Fruit fly (Drosophila melanogaster) whole organism, embryonic: ENCODE results near the gene Hph.

Experiments
- Antp ChIP-seq: fragments of 200-800 bp; sonication (Bioruptor generic); optimal IDR thresholded peaks from 3 replicates; lab custom pipeline; 2016; ENCODE audit warnings: missing biosample characterization, missing genetic modification characterization
- BEAF-32 ChIP-seq: fragments of 200-800 bp; sonication (Bioruptor generic); optimal IDR thresholded peaks from 3 replicates; lab custom pipeline; 2017; ENCODE audit warnings: missing biosample characterization, missing genetic modification characterization, mild to moderate bottlenecking, moderate library complexity, missing genetic modification reagents
- CG1024 ChIP-seq: fragments of 200-800 bp; sonication (Bioruptor generic); IDR thresholded peaks from 2 replicates; pipeline ENCODE4 v1.3.6; 2022; ENCODE audit warnings: missing biosample characterization, missing genetic modification characterization
- CG11723 ChIP-seq: fragments of 200-800 bp; sonication (Bioruptor generic); optimal IDR thresholded peaks from 2 replicates; lab custom pipeline; 2017; ENCODE audit warnings: missing biosample characterization, mild to moderate bottlenecking, missing genetic modification characterization
- CG12236 ChIP-seq: fragments of 200-800 bp; sonication (Bioruptor generic); optimal IDR thresholded peaks from 2 replicates; lab custom pipeline; 2016; ENCODE audit warnings: missing biosample characterization, missing genetic modification characterization
- CG13123 ChIP-seq: fragments of 200-800 bp; sonication (Bioruptor generic); optimal IDR thresholded peaks from 2 replicates; lab custom pipeline; 2016; ENCODE audit warnings: missing biosample characterization, missing genetic modification characterization
- CG14014 ChIP-seq: fragments of 200-800 bp; sonication (Bioruptor generic); IDR thresholded peaks from 2 replicates; pipeline ENCODE4 v1.3.6; 2022; ENCODE audit warnings: missing biosample characterization, missing genetic modification characterization
- CG14710 ChIP-seq: fragments of 200-800 bp; sonication (Bioruptor generic); optimal IDR thresholded peaks from 3 replicates; lab custom pipeline; 2019; ENCODE audit warnings: missing biosample characterization, mild to moderate bottlenecking, missing genetic modification characterization, moderate library complexity
- CG17385 ChIP-seq: fragments of 200-800 bp; sonication (Bioruptor generic); optimal IDR thresholded peaks from 3 replicates; lab custom pipeline; 2018; ENCODE audit warnings: missing biosample characterization, mild to moderate bottlenecking, missing genetic modification characterization
- CG2678 ChIP-seq: fragments of 200-800 bp; sonication (Bioruptor generic); optimal IDR thresholded peaks from 3 replicates; lab custom pipeline; 2019; ENCODE audit warnings: missing biosample characterization, mild to moderate bottlenecking, missing genetic modification characterization, moderate library complexity
- CG31224 ChIP-seq: fragments of 200-800 bp; sonication (Bioruptor generic); IDR thresholded peaks from 2 replicates; pipeline ENCODE4 v1.3.6; 2022; ENCODE audit warnings: missing biosample characterization, missing genetic modification characterization
- CG31388 ChIP-seq: fragments of 200-800 bp; sonication (Bioruptor generic); optimal IDR thresholded peaks from 2 replicates; lab custom pipeline; 2016; ENCODE audit warnings: missing biosample characterization, missing genetic modification characterization
- CG34376 ChIP-seq: fragments of 200-800 bp; sonication (Bioruptor generic); optimal IDR thresholded peaks from 2 replicates; lab custom pipeline; 2018; ENCODE audit warnings: missing biosample characterization, mild to moderate bottlenecking, missing genetic modification characterization
- CG3995 ChIP-seq: fragments of 200-800 bp; sonication (Bioruptor generic); optimal IDR thresholded peaks from 3 replicates; lab custom pipeline; 2016; ENCODE audit warnings: missing biosample characterization, missing genetic modification characterization
- CG4282 ChIP-seq: fragments of 200-800 bp; sonication (Bioruptor generic); optimal IDR thresholded peaks from 2 replicates; lab custom pipeline; 2016; ENCODE audit warnings: missing biosample characterization, missing genetic modification characterization
- CG4424 ChIP-seq: fragments of 200-800 bp; sonication (Bioruptor generic); optimal IDR thresholded peaks from 3 replicates; lab custom pipeline; 2016; ENCODE audit warnings: missing biosample characterization, missing genetic modification characterization
- CG4854 ChIP-seq: fragments of 200-800 bp; sonication (Bioruptor generic); optimal IDR thresholded peaks from 2 replicates; lab custom pipeline; 2016; ENCODE audit warnings: missing biosample characterization, missing genetic modification characterization, inconsistent platforms
- CG6683 ChIP-seq: fragments of 200-800 bp; sonication (Bioruptor generic); optimal IDR thresholded peaks from 2 replicates; lab custom pipeline; 2017; ENCODE audit warnings: missing biosample characterization, mild to moderate bottlenecking, missing genetic modification characterization, missing genetic modification reagents
- CG6854 ChIP-seq: fragments of 200-800 bp; sonication (Bioruptor generic); optimal IDR thresholded peaks from 3 replicates; lab custom pipeline; 2017; ENCODE audit warnings: missing biosample characterization, mild to moderate bottlenecking, missing genetic modification characterization
- CG9609 ChIP-seq: fragments of 200-800 bp; sonication (Bioruptor generic); optimal IDR thresholded peaks from 3 replicates; lab custom pipeline; 2016; ENCODE audit warnings: missing biosample characterization, missing genetic modification characterization
- D ChIP-seq, 2 experiments: fragments of 200-800 bp in 1 of 2; fragments of >200 bp in 1 of 2; sonication (Bioruptor generic) in 1 of 2; optimal IDR thresholded peaks; 2 replicates in 1 of 2; 3 replicates in 1 of 2; lab custom pipeline; 2017; ENCODE audit warnings: mild to moderate bottlenecking in 1 of 2, missing biosample characterization in 1 of 2, missing genetic modification characterization in 1 of 2, missing genetic modification reagents in 1 of 2
- Dfd ChIP-seq, 2 experiments: fragments of >200 bp; optimal IDR thresholded peaks; 2 replicates each; lab custom pipeline; 2017; ENCODE audit warnings: missing biosample characterization in 2 of 2, missing genetic modification characterization in 2 of 2
- Dll ChIP-seq: fragments of 200-800 bp; sonication (Bioruptor generic); IDR thresholded peaks from 4 replicates; pipeline ENCODE4 v1.3.6; 2022; ENCODE audit warnings: missing biosample characterization, missing genetic modification characterization; ENCODE audit not compliant: partially characterized antibody
- Drgx ChIP-seq: fragments of 200-800 bp; sonication (Bioruptor generic); IDR thresholded peaks from 2 replicates; pipeline ENCODE4 v1.3.6; 2022; ENCODE audit warnings: missing biosample characterization, missing genetic modification characterization
- E2f1 ChIP-seq: fragments of 200-800 bp; sonication (Bioruptor generic); IDR thresholded peaks from 2 replicates; pipeline ENCODE4 v1.3.6; 2022; ENCODE audit warnings: missing biosample characterization, missing genetic modification characterization
- ERR ChIP-seq: fragments of 200-800 bp; sonication (Bioruptor generic); optimal IDR thresholded peaks from 2 replicates; lab custom pipeline; 2016; ENCODE audit warnings: missing biosample characterization, missing genetic modification characterization
- HmgZ ChIP-seq: fragments of 200-800 bp; sonication (Bioruptor generic); optimal IDR thresholded peaks from 2 replicates; lab custom pipeline; 2018; ENCODE audit warnings: missing biosample characterization, mild to moderate bottlenecking, missing genetic modification characterization
- Lim3 ChIP-seq: fragments of 200-800 bp; sonication (Bioruptor generic); IDR thresholded peaks from 2 replicates; pipeline ENCODE4 v1.3.6; 2022; ENCODE audit warnings: missing biosample characterization, missing genetic modification characterization
- MBD-R2 ChIP-seq: fragments of 200-800 bp; sonication (Bioruptor generic); IDR thresholded peaks from 2 replicates; pipeline ENCODE4 v1.3.6; 2022; ENCODE audit warnings: missing biosample characterization, missing genetic modification characterization
- Med ChIP-seq: fragments of 200-800 bp; sonication (Bioruptor generic); peaks from one replicate; lab custom pipeline; 2016; ENCODE audit warnings: missing biosample characterization, missing genetic modification characterization, mild to moderate bottlenecking, inconsistent platforms, moderate library complexity
- Nf-YA ChIP-seq: fragments of 200-800 bp; sonication (Bioruptor generic); IDR thresholded peaks from 2 replicates; pipeline ENCODE4 v1.3.6; 2022; ENCODE audit warnings: missing biosample characterization, missing genetic modification characterization
- Oaz ChIP-seq: fragments of 200-800 bp; sonication (Bioruptor generic); IDR thresholded peaks from 2 replicates; pipeline ENCODE4 v1.3.6; 2022; ENCODE audit warnings: missing biosample characterization, missing genetic modification characterization
- Rfx ChIP-seq: fragments of 200-800 bp; sonication (Bioruptor generic); IDR thresholded peaks from 2 replicates; pipeline ENCODE4 v1.3.6; 2022; ENCODE audit warnings: missing biosample characterization, missing genetic modification characterization
- Spps ChIP-seq: fragments of 200-800 bp; sonication (Bioruptor generic); optimal IDR thresholded peaks from 2 replicates; lab custom pipeline; 2018; ENCODE audit warnings: missing biosample characterization, mild to moderate bottlenecking, missing genetic modification characterization
- Usf ChIP-seq: fragments of 200-800 bp; sonication (Bioruptor generic); optimal IDR thresholded peaks from 2 replicates; lab custom pipeline; 2017; ENCODE audit warnings: missing genotype, missing biosample characterization, missing genetic modification characterization
- Vsx1 ChIP-seq: fragments of 200-800 bp; sonication (Bioruptor generic); optimal IDR thresholded peaks from 2 replicates; lab custom pipeline; 2017; ENCODE audit warnings: missing biosample characterization, mild to moderate bottlenecking, missing genetic modification characterization, missing genetic modification reagents
- ase ChIP-seq: fragments of 200-800 bp; sonication (Bioruptor generic); IDR thresholded peaks from 3 replicates; pipeline ENCODE4 v1.3.6; 2022; ENCODE audit warnings: missing biosample characterization, missing genetic modification characterization
- bcd ChIP-seq: fragments of 200-800 bp; sonication (Bioruptor generic); optimal IDR thresholded peaks from 2 replicates; lab custom pipeline; 2017; ENCODE audit warnings: missing biosample characterization, mild to moderate bottlenecking, missing genetic modification characterization
- corto ChIP-seq: fragments of 200-800 bp; sonication (Bioruptor generic); optimal IDR thresholded peaks from 2 replicates; lab custom pipeline; 2016; ENCODE audit warnings: missing biosample characterization, mild to moderate bottlenecking, missing genetic modification characterization, moderate library complexity
- gcm2 ChIP-seq: fragments of 200-800 bp; sonication (Bioruptor generic); optimal IDR thresholded peaks from 2 replicates; lab custom pipeline; 2016; ENCODE audit warnings: missing biosample characterization, missing genetic modification characterization
- gt ChIP-seq: fragments of 200-800 bp; sonication (Bioruptor generic); IDR thresholded peaks from 2 replicates; pipeline ENCODE4 v1.3.6; 2022; ENCODE audit warnings: missing biosample characterization, missing genetic modification characterization
- mam ChIP-seq: fragments of 200-800 bp; sonication (Bioruptor generic); optimal IDR thresholded peaks from 3 replicates; lab custom pipeline; 2016; ENCODE audit warnings: missing biosample characterization, missing genetic modification characterization
- mirr ChIP-seq: fragments of 200-800 bp; sonication (Bioruptor generic); optimal IDR thresholded peaks from 3 replicates; lab custom pipeline; 2018; ENCODE audit warnings: missing biosample characterization, mild to moderate bottlenecking, missing genetic modification characterization
- otp ChIP-seq: fragments of 200-800 bp; sonication (Bioruptor generic); IDR thresholded peaks from 3 replicates; pipeline ENCODE4, ENCODE4 v1.3.6; 2022; ENCODE audit warnings: missing biosample characterization, missing genetic modification characterization
- pb ChIP-seq: fragments of 200-800 bp; sonication (Bioruptor generic); optimal IDR thresholded peaks from 3 replicates; lab custom pipeline; 2016; ENCODE audit warnings: missing biosample characterization, missing genetic modification characterization
- pzg ChIP-seq: fragments of 200-800 bp; sonication (Bioruptor generic); optimal IDR thresholded peaks from 3 replicates; lab custom pipeline; 2018; ENCODE audit warnings: missing biosample characterization, mild to moderate bottlenecking, missing genetic modification characterization, moderate library complexity
- ro ChIP-seq: fragments of 200-800 bp; sonication (Bioruptor generic); IDR thresholded peaks from 2 replicates; pipeline ENCODE4 v1.3.6; 2022; ENCODE audit warnings: missing biosample characterization, missing genetic modification characterization
- trem ChIP-seq: fragments of 200-800 bp; optimal IDR thresholded peaks from 3 replicates; lab custom pipeline; 2019; ENCODE audit warnings: missing biosample characterization, mild to moderate bottlenecking, missing genetic modification characterization, moderate library complexity
- wek ChIP-seq: fragments of 200-800 bp; sonication (Bioruptor generic); optimal IDR thresholded peaks from 3 replicates; lab custom pipeline; 2018; ENCODE audit warnings: missing biosample characterization, mild to moderate bottlenecking, missing genetic modification characterization, moderate library complexity
- zf30C ChIP-seq: fragments of 200-800 bp; sonication (Bioruptor generic); optimal IDR thresholded peaks from 3 replicates; lab custom pipeline; 2018; ENCODE audit warnings: missing biosample characterization, mild to moderate bottlenecking, missing genetic modification characterization

Hph gene

DNA sequence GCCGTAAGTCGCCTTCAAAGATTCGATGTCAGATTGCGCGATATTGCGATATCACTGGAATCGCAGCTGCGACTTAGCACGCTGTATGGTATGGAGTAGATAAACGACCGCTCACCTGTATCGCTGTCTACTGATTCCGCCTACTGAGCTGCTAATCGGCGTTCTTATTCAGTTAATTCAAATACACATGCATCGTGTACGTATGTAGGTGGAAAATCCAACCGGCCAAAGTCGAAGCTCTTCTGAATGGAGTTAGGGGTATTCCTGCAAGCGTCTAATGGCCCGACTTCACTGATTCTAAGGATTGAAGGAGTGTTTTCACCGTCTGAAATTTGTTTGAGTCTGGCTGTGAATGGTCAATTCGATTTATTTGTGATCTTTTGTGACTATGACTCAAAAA lies 33.7 kb upstream of the Hph start, which contains the start of gene CG2604 (continued):
- TF ChIP-seq pzg (GFP tag; lab: Kevin White, UChicago) (peak; percentile 45), otp (GFP tag; lab: Robert Waterston, UW) (no peak), Spps (tag; lab: Kevin White, UChicago) (no peak), CG17385 (GFP tag; lab: Kevin White, UChicago) (no peak), CG11723 (GFP tag; lab: Kevin White, UChicago) (no peak), Med (GFP tag; lab: Kevin White, UChicago) (peak; percentile 74), corto (no peak), CG13123 (GFP tag; lab: Kevin White, UChicago) (no peak), pb (GFP tag; lab: Kevin White, UChicago) (no peak), CG1024 (GFP tag; lab: Robert Waterston, UW) (peak; percentile 53), Dfd (GFP tag; optimal IDR thresholded peaks at IDR 0.05; lab: Kevin White, UChicago) (peak in 1 of 2 experiments; percentile 28), bcd (GFP tag; lab: Kevin White, UChicago) (no peak), HmgZ (peak; percentile 10), CG3995 (peak; percentile 65), mam (GFP tag; lab: Kevin White, UChicago) (no peak), Drgx (GFP tag; lab: Robert Waterston, UW) (peak; percentile 50), wek (peak; percentile 87), CG14710 (tag; lab: Kevin White, UChicago) (no peak), CG34376 (peak; percentile 35)

DNA sequence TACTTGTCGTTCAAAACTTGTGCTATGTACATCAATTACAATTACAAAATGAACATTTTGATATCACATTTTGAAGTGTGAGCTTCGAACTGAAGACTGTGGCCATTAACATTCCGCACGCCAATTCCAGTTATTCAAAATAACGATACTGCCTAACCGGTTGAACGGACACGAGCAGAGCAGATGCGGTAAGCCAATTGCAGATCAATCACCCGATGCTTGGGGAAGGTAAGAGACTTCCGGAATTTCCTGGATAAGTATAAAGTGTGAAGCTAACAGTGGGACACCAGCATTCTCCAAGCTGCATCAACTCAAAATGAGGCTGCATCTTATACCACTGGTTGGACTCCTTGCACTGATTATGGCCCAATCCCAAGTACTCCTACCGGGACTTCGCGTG lies 33.0 kb upstream of the Hph start, which contains the start of gene CG14664:
Gene CG14664, plus strand, starts transcription at position 301 of the 400 bp plus-strand sequence.
- TF ChIP-seq MBD-R2 (GFP tag; lab: Robert Waterston, UW) (0 out of 2 replicates have a peak, but pooled peaks have one; percentile 11), Rfx (GFP tag; lab: Robert Waterston, UW) (no peak), Usf (no peak), Oaz (GFP tag; lab: Robert Waterston, UW) (no peak)

DNA sequence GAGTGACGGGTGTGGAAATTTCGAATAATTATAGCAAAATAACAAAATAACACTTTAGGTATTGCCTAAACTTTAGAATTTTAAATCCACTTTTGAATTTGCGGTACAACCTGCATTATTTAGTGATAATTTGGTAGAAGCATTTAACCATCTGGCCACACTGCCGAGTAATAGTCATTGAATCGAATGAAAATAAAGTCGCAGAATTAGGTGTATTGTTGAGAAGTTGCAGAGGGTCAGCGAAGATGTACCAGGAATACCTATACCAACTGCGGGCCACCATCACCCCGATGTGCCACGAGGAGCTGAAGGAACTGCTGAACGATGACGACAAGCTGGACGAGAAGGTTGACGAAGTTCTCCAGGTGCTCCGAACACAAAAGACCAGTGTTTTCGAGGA lies 30.8 kb upstream of the Hph start, which contains the start of gene Vps37B:
Gene Vps37B, plus strand, starts transcription at position 134 of the 400 bp plus-strand sequence.
- TF ChIP-seq CG9609 (GFP tag; lab: Kevin White, UChicago), result no peak
- TF ChIP-seq D (optimal IDR thresholded peaks at IDR 0.05; lab: Kevin White, UChicago), result peak; percentile 41
- TF ChIP-seq D (GFP tag; optimal IDR thresholded peaks at IDR 0.05; lab: Kevin White, UChicago), result no peak
- no peak for TF ChIP-seq CG2678
- TF ChIP-seq CG4854 (GFP tag; lab: Kevin White, UChicago), result no peak
- peak; percentile 21; the same call in 1 of the 4 replicates for TF ChIP-seq Dll (GFP tag; lab: Robert Waterston, UW)
- no peak for TF ChIP-seq E2f1 (GFP tag; lab: Robert Waterston, UW)
- no peak for TF ChIP-seq CG4424 (GFP tag; lab: Kevin White, UChicago)
- no peak for TF ChIP-seq zf30C (GFP tag; lab: Kevin White, UChicago)
- TF ChIP-seq mirr, result no peak
- no peak for TF ChIP-seq Vsx1 (GFP tag; lab: Kevin White, UChicago)
- TF ChIP-seq gt (GFP tag; lab: Robert Waterston, UW), result no peak
- no peak for TF ChIP-seq CG4282 (GFP tag; lab: Kevin White, UChicago)
- TF ChIP-seq ERR, result no peak
- no peak for TF ChIP-seq CG6683 (GFP tag; lab: Kevin White, UChicago)
- TF ChIP-seq trem, result peak; percentile 21
- no peak for TF ChIP-seq ase
- no peak for TF ChIP-seq Nf-YA (GFP tag; lab: Robert Waterston, UW)
- TF ChIP-seq CG31388 (GFP tag; lab: Kevin White, UChicago), result no peak
- TF ChIP-seq CG12236 (GFP tag; lab: Kevin White, UChicago), result no peak
- TF ChIP-seq ro (GFP tag; lab: Robert Waterston, UW), result no peak
- TF ChIP-seq CG14014 (GFP tag; lab: Robert Waterston, UW), result no peak
- TF ChIP-seq Antp (GFP tag; lab: Kevin White, UChicago), result no peak
- TF ChIP-seq CG31224 (GFP tag; lab: Robert Waterston, UW), result no peak
- no peak for TF ChIP-seq CG6854
- TF ChIP-seq BEAF-32 (GFP tag; lab: Kevin White, UChicago), result peak; percentile 14
- TF ChIP-seq gcm2, result no peak
- TF ChIP-seq Lim3 (GFP tag; lab: Robert Waterston, UW), result no peak
